Worm (Caenorhabditis elegans): ENCODE measurements around the gene C05D12.3.

DNA sequence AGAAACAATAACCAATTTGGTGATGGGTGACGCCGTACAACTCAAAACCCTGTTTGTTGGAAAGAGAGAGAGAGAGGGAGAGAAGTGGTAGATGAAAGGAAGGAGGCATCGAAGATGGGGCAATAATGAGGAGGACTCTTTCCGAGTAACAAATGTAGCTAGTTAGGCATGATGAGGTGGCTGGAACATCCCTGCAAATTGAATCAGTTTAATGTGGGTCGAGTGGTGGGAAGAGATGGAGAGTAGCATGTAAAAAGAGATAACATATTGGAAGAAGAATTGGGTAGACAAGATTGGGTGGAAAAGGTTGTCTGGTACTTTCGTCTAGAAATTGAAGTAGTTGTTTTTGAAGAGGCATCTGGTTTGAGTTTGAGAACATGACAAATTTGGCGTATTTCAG, 28.8 kb upstream of the C05D12.3 start:
- TF ChIP-seq W03F9.2 (tag; optimal IDR thresholded peaks at IDR 0.05): no peak
- TF ChIP-seq him-1 (tag; optimal IDR thresholded peaks at IDR 0.05): no peak
